Worm (Caenorhabditis elegans): Measurements from ENCODE around the gene ZC412.5.

- TF ChIP-seq fos-1 (tag; optimal IDR thresholded peaks at IDR 0.05) (no peak), ZK546.5 (tag; optimal IDR thresholded peaks at IDR 0.05) (no peak), dmd-4 (tag; optimal IDR thresholded peaks at IDR 0.05) (no peak), lin-39 (tag; optimal IDR thresholded peaks at IDR 0.05) (no peak), nhr-77 (tag; optimal IDR thresholded peaks at IDR 0.05) (no peak), unc-55 (GFP tag; optimal IDR thresholded peaks at IDR 0.05) (no peak)
Measured at ce11 chrV:14924104-14924503, 48.8 kb upstream of the ZC412.5 start, which contains the start of gene srg-54.

Measured in whole organism, L2 larva.